Worm (Caenorhabditis elegans): ENCODE measurements around the gene nhr-158.

ce11 chrV:3855916-3856315, 18.0 kb downstream of the nhr-158 start:
- TF ChIP-seq lsy-2 (tag; optimal IDR thresholded peaks at IDR 0.05) (no peak), jun-1 (tag; optimal IDR thresholded peaks at IDR 0.05) (no peak), dpl-1 (GFP tag; optimal IDR thresholded peaks at IDR 0.05) (no peak), unc-130 (GFP tag; optimal IDR thresholded peaks at IDR 0.05) (no peak), unc-62 (GFP tag; optimal IDR thresholded peaks at IDR 0.05 in 1 of 2) (no peak), unc-62 (tag; optimal IDR thresholded peaks at IDR 0.05) (no peak), aly-2 (tag; optimal IDR thresholded peaks at IDR 0.05) (no peak), pqm-1 (tag; optimal IDR thresholded peaks at IDR 0.05) (no peak), daf-19 (GFP tag; conservative IDR thresholded peaks at IDR 0.05) (no peak), ztf-7 (tag; optimal IDR thresholded peaks at IDR 0.05) (no peak), nhr-237 (tag; optimal IDR thresholded peaks at IDR 0.05) (no peak), zag-1 (tag; optimal IDR thresholded peaks at IDR 0.05) (no peak), lin-13 (GFP tag; optimal IDR thresholded peaks at IDR 0.05) (no peak), F44E2.7 (GFP tag; IDR thresholded peaks at IDR 0.05) (no peak)

All from whole organism, L4 larva.